Fruit fly (Drosophila melanogaster) whole organism, embryonic: ENCODE results near the gene Jhbp16.

ENCODE experiments used
- B-H2 ChIP-seq: fragments of 200-800 bp; sonication (Bioruptor generic); optimal IDR thresholded peaks from 2 replicates; lab custom pipeline; 2018; ENCODE audit warnings: missing biosample characterization, mild to moderate bottlenecking, missing genetic modification characterization
- Bdp1 ChIP-seq: fragments of 200-800 bp; sonication (Bioruptor generic); optimal IDR thresholded peaks from 3 replicates; lab custom pipeline; 2016; ENCODE audit warnings: missing biosample characterization, missing genetic modification characterization
- Bgb ChIP-seq: fragments of 200-800 bp; sonication (Bioruptor generic); IDR thresholded peaks from 2 replicates; pipeline ENCODE4 v1.3.6; 2022; ENCODE audit warnings: missing biosample characterization, missing genetic modification characterization; ENCODE audit not compliant: partially characterized antibody
- CG1024 ChIP-seq: fragments of 200-800 bp; sonication (Bioruptor generic); IDR thresholded peaks from 2 replicates; pipeline ENCODE4 v1.3.6; 2022; ENCODE audit warnings: missing biosample characterization, missing genetic modification characterization
- CG10959 ChIP-seq: fragments of 200-800 bp; sonication (Bioruptor generic); IDR thresholded peaks from 2 replicates; pipeline ENCODE4 v1.3.6; 2022; ENCODE audit warnings: missing biosample characterization, missing genetic modification characterization
- CG12769 ChIP-seq: fragments of 200-800 bp; sonication (Bioruptor generic); optimal IDR thresholded peaks from 2 replicates; lab custom pipeline; 2019; ENCODE audit warnings: missing biosample characterization, mild to moderate bottlenecking, missing genetic modification characterization, moderate library complexity
- CG13296 ChIP-seq: fragments of 200-800 bp; sonication (Bioruptor generic); optimal IDR thresholded peaks from 3 replicates; lab custom pipeline; 2018; ENCODE audit warnings: missing biosample characterization, mild to moderate bottlenecking, missing genetic modification characterization
- CG15601 ChIP-seq: fragments of 200-800 bp; sonication (Bioruptor generic); optimal IDR thresholded peaks from 3 replicates; lab custom pipeline; 2019; ENCODE audit warnings: missing biosample characterization, mild to moderate bottlenecking, missing genetic modification characterization, moderate library complexity
- CG1603 ChIP-seq: fragments of 200-800 bp; sonication (Bioruptor generic); optimal IDR thresholded peaks from 2 replicates; lab custom pipeline; 2019; ENCODE audit warnings: missing biosample characterization, mild to moderate bottlenecking, missing genetic modification characterization, moderate library complexity
- CG18599 ChIP-seq: fragments of 200-800 bp; sonication (Bioruptor generic); optimal IDR thresholded peaks from 3 replicates; lab custom pipeline; 2017; ENCODE audit warnings: missing biosample characterization, missing genetic modification characterization, mild to moderate bottlenecking, moderate library complexity, missing genetic modification reagents
- CG2129 ChIP-seq: fragments of 200-800 bp; sonication (Bioruptor generic); IDR thresholded peaks from 2 replicates; pipeline ENCODE4 v1.3.6; 2022; ENCODE audit warnings: missing biosample characterization, missing genetic modification characterization; ENCODE audit not compliant: partially characterized antibody
- CG2199 ChIP-seq: fragments of 200-800 bp; sonication (Bioruptor generic); IDR thresholded peaks from 3 replicates; pipeline ENCODE4 v1.3.6; 2022; ENCODE audit warnings: missing biosample characterization, missing genetic modification characterization
- CG2678 ChIP-seq: fragments of 200-800 bp; sonication (Bioruptor generic); optimal IDR thresholded peaks from 3 replicates; lab custom pipeline; 2019; ENCODE audit warnings: missing biosample characterization, mild to moderate bottlenecking, missing genetic modification characterization, moderate library complexity
- CG33557 ChIP-seq: fragments of 200-800 bp; sonication (Bioruptor generic); optimal IDR thresholded peaks from 2 replicates; lab custom pipeline; 2019; ENCODE audit warnings: missing biosample characterization, mild to moderate bottlenecking, missing genetic modification characterization, moderate library complexity
- CG5180 ChIP-seq: fragments of 200-800 bp; sonication (Bioruptor generic); optimal IDR thresholded peaks from 3 replicates; lab custom pipeline; 2017; ENCODE audit warnings: missing biosample characterization, missing genetic modification characterization, mild to moderate bottlenecking, moderate library complexity, missing genetic modification reagents
- CG7372 ChIP-seq: fragments of 200-800 bp; sonication (Bioruptor generic); IDR thresholded peaks from 2 replicates; pipeline ENCODE4 v1.3.6; 2022; ENCODE audit warnings: missing biosample characterization, missing genetic modification characterization
- CG7786 ChIP-seq: fragments of 200-800 bp; sonication (Bioruptor generic); optimal IDR thresholded peaks from 2 replicates; lab custom pipeline; 2016; ENCODE audit warnings: missing biosample characterization, missing genetic modification characterization
- CG7963 ChIP-seq: fragments of 200-800 bp; sonication (Bioruptor generic); IDR thresholded peaks from 3 replicates; pipeline ENCODE4 v1.3.6; 2022; ENCODE audit warnings: missing biosample characterization, missing genetic modification characterization; ENCODE audit not compliant: partially characterized antibody
- Deaf1 ChIP-seq: fragments of 200-800 bp; optimal IDR thresholded peaks from 3 replicates; lab custom pipeline; 2019; ENCODE audit warnings: missing biosample characterization, mild to moderate bottlenecking, missing genetic modification characterization, moderate library complexity
- Doc3 ChIP-seq: fragments of 200-800 bp; sonication (Bioruptor generic); IDR thresholded peaks from 3 replicates; pipeline ENCODE4 v1.3.6; 2022; ENCODE audit warnings: missing biosample characterization, missing genetic modification characterization; ENCODE audit not compliant: partially characterized antibody
- Drgx ChIP-seq: fragments of 200-800 bp; sonication (Bioruptor generic); IDR thresholded peaks from 2 replicates; pipeline ENCODE4 v1.3.6; 2022; ENCODE audit warnings: missing biosample characterization, missing genetic modification characterization
- E2f2 ChIP-seq: fragments of 200-800 bp; sonication (Bioruptor generic); IDR thresholded peaks from 2 replicates; pipeline ENCODE4 v1.3.6; 2022; ENCODE audit warnings: missing biosample characterization, missing genetic modification characterization
- Hand ChIP-seq: fragments of 200-800 bp; sonication (Bioruptor generic); optimal IDR thresholded peaks from 2 replicates; lab custom pipeline; 2017; ENCODE audit warnings: mild to moderate bottlenecking, missing biosample characterization, missing genetic modification reagents, missing genetic modification characterization
- Lpt ChIP-seq: fragments of >200 bp; optimal IDR thresholded peaks from 2 replicates; lab custom pipeline; 2018; ENCODE audit warnings: missing biosample characterization, missing genetic modification characterization
- Max ChIP-seq: fragments of 200-800 bp; sonication (Bioruptor generic); optimal IDR thresholded peaks from 2 replicates; lab custom pipeline; 2016; ENCODE audit warnings: missing biosample characterization, mild to moderate bottlenecking, missing genetic modification characterization
- Mes4 ChIP-seq: fragments of 200-800 bp; sonication (Bioruptor generic); optimal IDR thresholded peaks from 2 replicates; lab custom pipeline; 2016; ENCODE audit warnings: missing biosample characterization, missing genetic modification characterization
- NFAT ChIP-seq: fragments of 200-800 bp; sonication (Bioruptor generic); IDR thresholded peaks from 2 replicates; pipeline ENCODE4 v1.3.6; 2022; ENCODE audit warnings: missing biosample characterization, missing genetic modification characterization
- Nf-YA ChIP-seq: fragments of 200-800 bp; sonication (Bioruptor generic); IDR thresholded peaks from 2 replicates; pipeline ENCODE4 v1.3.6; 2022; ENCODE audit warnings: missing biosample characterization, missing genetic modification characterization
- Nf-YC ChIP-seq: fragments of 200-800 bp; optimal IDR thresholded peaks from 3 replicates; lab custom pipeline; 2019; ENCODE audit warnings: missing biosample characterization, mild to moderate bottlenecking, missing genetic modification characterization, moderate library complexity
- Rx ChIP-seq: fragments of 200-800 bp; sonication (Bioruptor generic); IDR thresholded peaks from 2 replicates; pipeline ENCODE4 v1.3.6; 2022; ENCODE audit warnings: missing biosample characterization, missing genetic modification characterization
- Side ChIP-seq: fragments of 200-800 bp; sonication (Bioruptor generic); optimal IDR thresholded peaks from 2 replicates; lab custom pipeline; 2016; ENCODE audit warnings: missing biosample characterization, missing genetic modification characterization
- YL-1 ChIP-seq: fragments of 200-800 bp; sonication (Bioruptor generic); optimal IDR thresholded peaks from 3 replicates; lab custom pipeline; 2017; ENCODE audit warnings: missing biosample characterization, mild to moderate bottlenecking, missing genetic modification characterization
- ase ChIP-seq: fragments of 200-800 bp; sonication (Bioruptor generic); IDR thresholded peaks from 3 replicates; pipeline ENCODE4 v1.3.6; 2022; ENCODE audit warnings: missing biosample characterization, missing genetic modification characterization
- az2 ChIP-seq: fragments of 200-800 bp; sonication (Bioruptor generic); optimal IDR thresholded peaks from 3 replicates; lab custom pipeline; 2016; ENCODE audit warnings: missing biosample characterization, missing genetic modification characterization
- bbx ChIP-seq: fragments of 200-800 bp; sonication (Bioruptor generic); IDR thresholded peaks from 2 replicates; pipeline ENCODE4 v1.3.6; 2022; ENCODE audit warnings: missing biosample characterization, missing genetic modification characterization; ENCODE audit not compliant: partially characterized antibody
- cg ChIP-seq: fragments of 200-800 bp; sonication (Bioruptor generic); optimal IDR thresholded peaks from 3 replicates; lab custom pipeline; 2019; ENCODE audit warnings: missing biosample characterization, mild to moderate bottlenecking, missing genetic modification characterization, moderate library complexity
- ftz-f1 ChIP-seq: fragments of 200-800 bp; sonication (Bioruptor generic); optimal IDR thresholded peaks from 2 replicates; lab custom pipeline; 2016; ENCODE audit warnings: missing biosample characterization, missing genetic modification characterization
- gem ChIP-seq: fragments of 200-800 bp; sonication (Bioruptor generic); optimal IDR thresholded peaks from 2 replicates; lab custom pipeline; 2019; ENCODE audit warnings: missing biosample characterization, mild to moderate bottlenecking, missing genetic modification characterization, moderate library complexity
- kay ChIP-seq: fragments of 200-800 bp; sonication (Bioruptor generic); optimal IDR thresholded peaks from 2 replicates; lab custom pipeline; 2016; ENCODE audit warnings: missing biosample characterization, missing genetic modification characterization
- lbe ChIP-seq: fragments of 200-800 bp; sonication (Bioruptor generic); optimal IDR thresholded peaks from 2 replicates; lab custom pipeline; 2016; ENCODE audit warnings: missing biosample characterization, mild to moderate bottlenecking, missing genetic modification characterization
- lilli ChIP-seq: fragments of 200-800 bp; sonication (Bioruptor generic); optimal IDR thresholded peaks from 3 replicates; lab custom pipeline; 2016; ENCODE audit warnings: missing biosample characterization, missing genetic modification characterization
- onecut ChIP-seq: fragments of 200-800 bp; sonication (Bioruptor generic); IDR thresholded peaks from 2 replicates; pipeline ENCODE4 v1.3.6; 2022; ENCODE audit warnings: missing biosample characterization, missing genetic modification characterization
- pan ChIP-seq, 4 experiments: fragments of >200 bp in 3 of 4; fragments of 200-800 bp in 1 of 4; sonication (Bioruptor generic) in 1 of 4; optimal IDR thresholded peaks in 3 of 4; IDR thresholded peaks in 1 of 4; 2 replicates each; pipeline versions ENCODE4 v1.3.6 to Lab custom; 2017 to 2022; ENCODE audit warnings: missing biosample characterization in 2 of 4, missing genetic modification characterization in 2 of 4, mixed read lengths in 1 of 4
- pnt ChIP-seq: fragments of 200-800 bp; sonication (Bioruptor generic); optimal IDR thresholded peaks from 3 replicates; lab custom pipeline; 2016; ENCODE audit warnings: missing biosample characterization, missing genetic modification characterization
- psq ChIP-seq: fragments of 200-800 bp; sonication (Bioruptor generic); optimal IDR thresholded peaks from 2 replicates; lab custom pipeline; 2017; ENCODE audit warnings: missing biosample characterization, missing genetic modification characterization
- sima ChIP-seq: fragments of 200-800 bp; sonication (Bioruptor generic); optimal IDR thresholded peaks from 2 replicates; lab custom pipeline; 2016; ENCODE audit warnings: missing biosample characterization, missing genetic modification characterization
- slou ChIP-seq: fragments of 200-800 bp; sonication (Bioruptor generic); optimal IDR thresholded peaks from 3 replicates; lab custom pipeline; 2016; ENCODE audit warnings: missing biosample characterization, missing genetic modification characterization
- sob ChIP-seq: fragments of 200-800 bp; sonication (Bioruptor generic); IDR thresholded peaks from 2 replicates; pipeline ENCODE4 v1.3.6; 2022; ENCODE audit warnings: missing biosample characterization, missing genetic modification characterization
- tin ChIP-seq: fragments of 200-800 bp; sonication (Bioruptor generic); optimal IDR thresholded peaks from 3 replicates; lab custom pipeline; 2016; ENCODE audit warnings: missing biosample characterization, missing genetic modification characterization
- vvl ChIP-seq: fragments of 200-800 bp; sonication (Bioruptor generic); IDR thresholded peaks from 2 replicates; pipeline ENCODE4 v1.3.6; 2022; ENCODE audit warnings: missing biosample characterization, missing genetic modification characterization
- yki ChIP-seq: fragments of >200 bp; optimal IDR thresholded peaks from 3 replicates; lab custom pipeline; 2018

Jhbp16 gene

dm6 chr3R:21660659-21661126 is 3.5 kb upstream of the Jhbp16 start, which contains the start of gene E2f1 (continued):
- 0 out of 3 replicates have a peak, but pooled peaks have one; percentile 7 for TF ChIP-seq CG7963 (GFP tag; lab: Robert Waterston, UW)
- peak; percentile 15; the same call in 1 of the 2 replicates for TF ChIP-seq Drgx (GFP tag; lab: Robert Waterston, UW)
- no peak for TF ChIP-seq Mes4 (GFP tag; lab: Kevin White, UChicago)
- peak; percentile 23 for TF ChIP-seq YL-1
- TF ChIP-seq tin (GFP tag; lab: Kevin White, UChicago) = no peak
- TF ChIP-seq CG10959 (GFP tag; lab: Robert Waterston, UW) = no peak
- TF ChIP-seq Nf-YC = peak; percentile 10
- TF ChIP-seq CG1603 (tag; lab: Kevin White, UChicago) = peak; percentile 68
- no peak for TF ChIP-seq CG1024 (GFP tag; lab: Robert Waterston, UW)
- no peak for TF ChIP-seq Lpt (GFP tag; lab: Kevin White, UChicago)
- TF ChIP-seq psq (GFP tag; lab: Kevin White, UChicago) = peak; percentile 13
- 0 out of 3 replicates have a peak, but pooled peaks have one; percentile 62 for TF ChIP-seq CG2199 (GFP tag; lab: Robert Waterston, UW)
- TF ChIP-seq CG12769 (tag; lab: Kevin White, UChicago) = peak; percentile 27
- TF ChIP-seq CG7786 (GFP tag; lab: Kevin White, UChicago) = no peak
- peak; percentile 50; the same call in 2 of the 3 replicates for TF ChIP-seq Doc3 (GFP tag; lab: Robert Waterston, UW)
- TF ChIP-seq lilli (GFP tag; lab: Kevin White, UChicago) = no peak
- TF ChIP-seq CG7372 (GFP tag; lab: Robert Waterston, UW) = no peak
- TF ChIP-seq Max (GFP tag; lab: Kevin White, UChicago) = peak; percentile 31
- no peak for TF ChIP-seq Hand
- TF ChIP-seq CG13296 = no peak
- TF ChIP-seq pnt = no peak
- TF ChIP-seq onecut (GFP tag; lab: Robert Waterston, UW) = no peak; the same call in 1 of the 2 replicates
- peak; percentile 53 for TF ChIP-seq CG15601 (tag; lab: Kevin White, UChicago)
- TF ChIP-seq ftz-f1 (GFP tag; lab: Kevin White, UChicago) = peak; percentile 73
- no peak for TF ChIP-seq pan (optimal IDR thresholded peaks at IDR 0.05; lab: Kevin White, UChicago)
- TF ChIP-seq pan (GFP tag; optimal IDR thresholded peaks at IDR 0.05 in 1 of 2, IDR thresholded peaks at IDR 0.05 in 1 of 2) = no peak
- TF ChIP-seq Deaf1 (tag; lab: Kevin White, UChicago) = peak; percentile 59
- peak; percentile 7 for TF ChIP-seq lbe (GFP tag; lab: Kevin White, UChicago)
- TF ChIP-seq slou (GFP tag; lab: Kevin White, UChicago) = no peak
- TF ChIP-seq E2f2 (GFP tag; lab: Robert Waterston, UW) = peak; percentile 90
- TF ChIP-seq ase = no peak
- TF ChIP-seq Rx (GFP tag; lab: Robert Waterston, UW) = no peak
- TF ChIP-seq sima = no peak
- TF ChIP-seq vvl = no peak
- no peak for TF ChIP-seq gem (tag; lab: Kevin White, UChicago)
- TF ChIP-seq bbx (GFP tag; lab: Robert Waterston, UW) = peak; percentile 88
- peak; percentile 11 for TF ChIP-seq CG33557 (GFP tag; lab: Kevin White, UChicago)
- peak; percentile 78 for TF ChIP-seq Bgb
- no peak for TF ChIP-seq sob (GFP tag; lab: Robert Waterston, UW)
- TF ChIP-seq CG2678 (tag; lab: Kevin White, UChicago) = no peak
- TF ChIP-seq kay (GFP tag; lab: Kevin White, UChicago) = no peak
- TF ChIP-seq az2 = no peak
- TF ChIP-seq Nf-YA = no peak
- no peak for TF ChIP-seq CG18599
- no peak for TF ChIP-seq Bdp1 (GFP tag; lab: Kevin White, UChicago)
- peak; percentile 6 for TF ChIP-seq B-H2 (GFP tag; lab: Kevin White, UChicago)
- peak; percentile 39 for TF ChIP-seq CG5180 (GFP tag; lab: Kevin White, UChicago)
- no peak for TF ChIP-seq NFAT (GFP tag; lab: Robert Waterston, UW)
- TF ChIP-seq CG2129 = peak; percentile 35; the same call in 1 of the 2 replicates
- no peak for TF ChIP-seq Side (GFP tag; lab: Kevin White, UChicago)
- TF ChIP-seq cg (GFP tag; lab: Kevin White, UChicago) = peak; percentile 76
- no peak for TF ChIP-seq yki
